Fruit fly (Drosophila melanogaster) whole organism, embryonic: ENCODE measurements around the gene vito.

Source experiments
- Adf1 ChIP-seq: fragments of 200-800 bp; sonication (Bioruptor generic); IDR thresholded peaks from 2 replicates; pipeline ENCODE4 v1.3.6; 2022; ENCODE audit warnings: missing biosample characterization, missing genetic modification characterization
- B-H2 ChIP-seq: fragments of 200-800 bp; sonication (Bioruptor generic); optimal IDR thresholded peaks from 2 replicates; lab custom pipeline; 2018; ENCODE audit warnings: missing biosample characterization, mild to moderate bottlenecking, missing genetic modification characterization
- CG10209 ChIP-seq: fragments of 200-800 bp; sonication (Bioruptor generic); optimal IDR thresholded peaks from 3 replicates; lab custom pipeline; 2017; ENCODE audit warnings: missing biosample characterization, mild to moderate bottlenecking, missing genetic modification characterization, missing genetic modification reagents
- CG10366 ChIP-seq: fragments of 200-800 bp; sonication (Bioruptor generic); IDR thresholded peaks from 2 replicates; pipeline ENCODE4 v1.3.6; 2022; ENCODE audit warnings: missing biosample characterization, missing genetic modification characterization
- CG10654 ChIP-seq: fragments of 200-800 bp; sonication (Bioruptor generic); optimal IDR thresholded peaks from 2 replicates; lab custom pipeline; 2016; ENCODE audit warnings: missing biosample characterization, missing genetic modification characterization
- CG14014 ChIP-seq: fragments of 200-800 bp; sonication (Bioruptor generic); IDR thresholded peaks from 2 replicates; pipeline ENCODE4 v1.3.6; 2022; ENCODE audit warnings: missing biosample characterization, missing genetic modification characterization
- CG15073 ChIP-seq: fragments of 200-800 bp; sonication (Bioruptor generic); optimal IDR thresholded peaks from 2 replicates; lab custom pipeline; 2016; ENCODE audit warnings: missing biosample characterization, missing genetic modification characterization
- CG16813 ChIP-seq: fragments of 200-800 bp; sonication (Bioruptor generic); IDR thresholded peaks from 3 replicates; pipeline ENCODE4 v1.3.6; 2022; ENCODE audit warnings: missing biosample characterization, missing genetic modification characterization; ENCODE audit not compliant: partially characterized antibody
- CG2120 ChIP-seq: fragments of 200-800 bp; sonication (Bioruptor generic); optimal IDR thresholded peaks from 3 replicates; lab custom pipeline; 2016; ENCODE audit warnings: missing biosample characterization, missing genetic modification characterization
- CG2712 ChIP-seq: fragments of 200-800 bp; optimal IDR thresholded peaks from 3 replicates; lab custom pipeline; 2019; ENCODE audit warnings: missing biosample characterization, mild to moderate bottlenecking, missing genetic modification characterization, moderate library complexity
- CG3281 ChIP-seq: fragments of 200-800 bp; sonication (Bioruptor generic); optimal IDR thresholded peaks from 3 replicates; lab custom pipeline; 2017; ENCODE audit warnings: missing biosample characterization, mild to moderate bottlenecking, missing genetic modification characterization
- CG3407 ChIP-seq: fragments of 200-800 bp; sonication (Bioruptor generic); optimal IDR thresholded peaks from 2 replicates; lab custom pipeline; 2018; ENCODE audit warnings: missing biosample characterization, mild to moderate bottlenecking, missing genetic modification characterization
- CG4282 ChIP-seq: fragments of 200-800 bp; sonication (Bioruptor generic); optimal IDR thresholded peaks from 2 replicates; lab custom pipeline; 2016; ENCODE audit warnings: missing biosample characterization, missing genetic modification characterization
- CG4854 ChIP-seq: fragments of 200-800 bp; sonication (Bioruptor generic); optimal IDR thresholded peaks from 2 replicates; lab custom pipeline; 2016; ENCODE audit warnings: missing biosample characterization, missing genetic modification characterization, inconsistent platforms
- CG5245 ChIP-seq: fragments of 200-800 bp; sonication (Bioruptor generic); optimal IDR thresholded peaks from 3 replicates; lab custom pipeline; 2016; ENCODE audit warnings: missing biosample characterization, missing genetic modification characterization
- CG7372 ChIP-seq: fragments of 200-800 bp; sonication (Bioruptor generic); IDR thresholded peaks from 2 replicates; pipeline ENCODE4 v1.3.6; 2022; ENCODE audit warnings: missing biosample characterization, missing genetic modification characterization
- CG8388 ChIP-seq: fragments of 200-800 bp; sonication (Bioruptor generic); optimal IDR thresholded peaks from 2 replicates; lab custom pipeline; 2019; ENCODE audit warnings: missing biosample characterization, mild to moderate bottlenecking, missing genetic modification characterization, moderate library complexity
- Camta ChIP-seq: fragments of 200-800 bp; sonication (Bioruptor generic); optimal IDR thresholded peaks from 2 replicates; lab custom pipeline; 2016; ENCODE audit warnings: missing biosample characterization, missing genetic modification characterization
- Dek ChIP-seq: fragments of 200-800 bp; sonication (Bioruptor generic); optimal IDR thresholded peaks from 3 replicates; lab custom pipeline; 2019; ENCODE audit warnings: missing biosample characterization, mild to moderate bottlenecking, missing genetic modification characterization, moderate library complexity
- Dip2 ChIP-seq: fragments of 200-800 bp; sonication (Bioruptor generic); IDR thresholded peaks from 2 replicates; pipeline ENCODE4 v1.3.6; 2022; ENCODE audit warnings: missing biosample characterization, missing genetic modification characterization
- Ets65A ChIP-seq: fragments of 200-800 bp; sonication (Bioruptor generic); peaks from one replicate; lab custom pipeline; 2016; ENCODE audit warnings: missing biosample characterization, missing genetic modification characterization
- HLH54F ChIP-seq: fragments of 200-800 bp; sonication (Bioruptor generic); optimal IDR thresholded peaks from 3 replicates; lab custom pipeline; 2016; ENCODE audit warnings: missing biosample characterization, missing genetic modification characterization
- Hand ChIP-seq: fragments of 200-800 bp; sonication (Bioruptor generic); optimal IDR thresholded peaks from 2 replicates; lab custom pipeline; 2017; ENCODE audit warnings: mild to moderate bottlenecking, missing biosample characterization, missing genetic modification reagents, missing genetic modification characterization
- MBD-R2 ChIP-seq: fragments of 200-800 bp; sonication (Bioruptor generic); IDR thresholded peaks from 2 replicates; pipeline ENCODE4 v1.3.6; 2022; ENCODE audit warnings: missing biosample characterization, missing genetic modification characterization
- MESR4 ChIP-seq: fragments of 200-800 bp; sonication (Bioruptor generic); optimal IDR thresholded peaks from 2 replicates; lab custom pipeline; 2018; ENCODE audit warnings: missing biosample characterization, mild to moderate bottlenecking, missing genetic modification characterization, moderate library complexity
- Nf-YA ChIP-seq: fragments of 200-800 bp; sonication (Bioruptor generic); IDR thresholded peaks from 2 replicates; pipeline ENCODE4 v1.3.6; 2022; ENCODE audit warnings: missing biosample characterization, missing genetic modification characterization
- Optix ChIP-seq: fragments of 200-800 bp; sonication (Bioruptor generic); IDR thresholded peaks from 3 replicates; pipeline ENCODE4 v1.3.6; 2022; ENCODE audit warnings: missing biosample characterization, missing genetic modification characterization
- amos ChIP-seq: fragments of 200-800 bp; sonication (Bioruptor generic); IDR thresholded peaks from 2 replicates; pipeline ENCODE4 v1.3.6; 2022; ENCODE audit warnings: missing biosample characterization, missing genetic modification characterization; ENCODE audit not compliant: partially characterized antibody
- bigmax ChIP-seq: fragments of 200-800 bp; sonication (Bioruptor generic); optimal IDR thresholded peaks from 2 replicates; lab custom pipeline; 2018; ENCODE audit warnings: missing biosample characterization, mild to moderate bottlenecking, missing genetic modification characterization
- cad ChIP-seq: fragments of >200 bp; optimal IDR thresholded peaks from 2 replicates; lab custom pipeline; 2017; ENCODE audit warnings: missing biosample characterization, missing genetic modification characterization
- cas ChIP-seq: fragments of 200-800 bp; sonication (Bioruptor generic); IDR thresholded peaks from 2 replicates; pipeline ENCODE4 v1.3.6; 2022; ENCODE audit warnings: missing biosample characterization, missing genetic modification characterization
- cg ChIP-seq: fragments of 200-800 bp; sonication (Bioruptor generic); optimal IDR thresholded peaks from 3 replicates; lab custom pipeline; 2019; ENCODE audit warnings: missing biosample characterization, mild to moderate bottlenecking, missing genetic modification characterization, moderate library complexity
- crc ChIP-seq: fragments of 200-800 bp; sonication (Bioruptor generic); optimal IDR thresholded peaks from 2 replicates; lab custom pipeline; 2016; ENCODE audit warnings: missing biosample characterization, missing genetic modification characterization
- disco-r ChIP-seq: fragments of 200-800 bp; sonication (Bioruptor generic); optimal IDR thresholded peaks from 2 replicates; lab custom pipeline; 2016; ENCODE audit warnings: missing biosample characterization, missing genetic modification characterization
- gce ChIP-seq: fragments of 200-800 bp; sonication (Bioruptor generic); IDR thresholded peaks from 3 replicates; pipeline ENCODE4 v1.3.6; 2022; ENCODE audit warnings: missing biosample characterization, missing genetic modification characterization
- gcm ChIP-seq: fragments of 200-800 bp; sonication (Bioruptor generic); optimal IDR thresholded peaks from 2 replicates; lab custom pipeline; 2019; ENCODE audit warnings: missing biosample characterization, mild to moderate bottlenecking, missing genetic modification characterization, moderate library complexity
- gsb ChIP-seq: fragments of 200-800 bp; sonication (Bioruptor generic); IDR thresholded peaks from 2 replicates; pipeline ENCODE4 v1.3.6; 2022; ENCODE audit warnings: missing biosample characterization, missing genetic modification characterization
- jumu ChIP-seq: fragments of 200-800 bp; sonication (Bioruptor generic); optimal IDR thresholded peaks from 3 replicates; lab custom pipeline; 2016; ENCODE audit warnings: missing biosample characterization, missing genetic modification characterization
- kah ChIP-seq: fragments of 200-800 bp; sonication (Bioruptor generic); optimal IDR thresholded peaks from 2 replicates; lab custom pipeline; 2018; ENCODE audit warnings: missing biosample characterization, mild to moderate bottlenecking, missing genetic modification characterization
- kni ChIP-seq: fragments of 200-800 bp; sonication (Bioruptor generic); optimal IDR thresholded peaks from 3 replicates; lab custom pipeline; 2017; ENCODE audit warnings: mild to moderate bottlenecking, missing biosample characterization, missing genetic modification reagents, missing genetic modification characterization
- pan ChIP-seq, 4 experiments: fragments of >200 bp in 3 of 4; fragments of 200-800 bp in 1 of 4; sonication (Bioruptor generic) in 1 of 4; optimal IDR thresholded peaks in 3 of 4; IDR thresholded peaks in 1 of 4; 2 replicates each; pipeline versions ENCODE4 v1.3.6 to Lab custom; 2017 to 2022; ENCODE audit warnings: missing biosample characterization in 2 of 4, missing genetic modification characterization in 2 of 4, mixed read lengths in 1 of 4
- schlank ChIP-seq: fragments of 200-800 bp; sonication (Bioruptor generic); optimal IDR thresholded peaks from 2 replicates; lab custom pipeline; 2018; ENCODE audit warnings: missing biosample characterization, mild to moderate bottlenecking, missing genetic modification characterization
- sisA ChIP-seq: fragments of 200-800 bp; sonication (Bioruptor generic); IDR thresholded peaks from 2 replicates; pipeline ENCODE4 v1.3.6; 2022; ENCODE audit warnings: missing biosample characterization, missing genetic modification characterization
- tna ChIP-seq: fragments of 200-800 bp; sonication (Bioruptor generic); IDR thresholded peaks from 2 replicates; pipeline ENCODE4 v1.3.6; 2022; ENCODE audit warnings: missing biosample characterization, missing genetic modification characterization; ENCODE audit not compliant: partially characterized antibody
- usp ChIP-seq: fragments of >200 bp; optimal IDR thresholded peaks from 2 replicates; lab custom pipeline; 2017; ENCODE audit warnings: missing biosample characterization, missing genetic modification characterization
- wdn ChIP-seq: fragments of 200-800 bp; sonication (Bioruptor generic); IDR thresholded peaks from 2 replicates; pipeline ENCODE4 v1.3.6; 2022; ENCODE audit warnings: missing biosample characterization, missing genetic modification characterization
- wor ChIP-seq: fragments of 200-800 bp; sonication (Bioruptor generic); IDR thresholded peaks from 2 replicates; pipeline ENCODE4 v1.3.6; 2022; ENCODE audit warnings: missing biosample characterization, missing genetic modification characterization

The vito gene

dm6 chr3L:5770817-5771425 lies 6.2 kb downstream of the vito start (continued):
- TF ChIP-seq gce (0 out of 3 replicates have a peak, but pooled peaks have one; percentile 16), pan (optimal IDR thresholded peaks at IDR 0.05; lab: Kevin White, UChicago) (no peak), pan (GFP tag; optimal IDR thresholded peaks at IDR 0.05 in 1 of 2, IDR thresholded peaks at IDR 0.05 in 1 of 2) (no peak), CG7372 (peak; percentile 69), CG4282 (peak; percentile 49), Adf1 (peak; percentile 77), CG4854 (GFP tag; lab: Kevin White, UChicago) (peak; percentile 90), CG15073 (GFP tag; lab: Kevin White, UChicago) (peak; percentile 35), tna (no peak), amos (GFP tag; lab: Robert Waterston, UW) (peak; percentile 44; the same call in 1 of the 2 replicates), CG14014 (peak; percentile 68), MBD-R2 (GFP tag; lab: Robert Waterston, UW) (peak; percentile 44; the same call in 1 of the 2 replicates), schlank (tag; lab: Kevin White, UChicago) (peak; percentile 81), Hand (GFP tag; lab: Kevin White, UChicago) (peak; percentile 83), CG10366 (GFP tag; lab: Robert Waterston, UW) (peak; percentile 57; the same call in 1 of the 2 replicates), CG16813 (GFP tag; lab: Robert Waterston, UW) (no peak), disco-r (peak; percentile 63), wor (GFP tag; lab: Robert Waterston, UW) (peak; percentile 50), Dip2 (no peak), cas (GFP tag; lab: Robert Waterston, UW) (peak; percentile 31; the same call in 1 of the 2 replicates), gcm (GFP tag; lab: Kevin White, UChicago) (peak; percentile 81), crc (peak; percentile 75), Ets65A (GFP tag; lab: Kevin White, UChicago) (peak; percentile 96), Camta (GFP tag; lab: Kevin White, UChicago) (peak; percentile 83), CG10209 (GFP tag; lab: Kevin White, UChicago) (peak; percentile 86), wdn (GFP tag; lab: Robert Waterston, UW) (peak; percentile 60), MESR4 (GFP tag; lab: Kevin White, UChicago) (peak; percentile 16), CG3281 (GFP tag; lab: Kevin White, UChicago) (peak; percentile 91), CG2712 (tag; lab: Kevin White, UChicago) (peak; percentile 87), kni (peak; percentile 77), cad (GFP tag; lab: Kevin White, UChicago) (no peak), CG3407 (peak; percentile 78), Optix (GFP tag; lab: Robert Waterston, UW) (no peak), B-H2 (GFP tag; lab: Kevin White, UChicago) (peak; percentile 87), CG5245 (GFP tag; lab: Kevin White, UChicago) (peak; percentile 46), CG2120 (peak; percentile 93), usp (GFP tag; lab: Kevin White, UChicago) (no peak), CG8388 (GFP tag; lab: Kevin White, UChicago) (peak; percentile 72), bigmax (GFP tag; lab: Kevin White, UChicago) (peak; percentile 15), CG10654 (GFP tag; lab: Kevin White, UChicago) (peak; percentile 76), sisA (peak; percentile 69; the same call in 1 of the 2 replicates), Nf-YA (GFP tag; lab: Robert Waterston, UW) (0 out of 2 replicates have a peak, but pooled peaks have one; percentile 10), cg (GFP tag; lab: Kevin White, UChicago) (no peak), Dek (tag; lab: Kevin White, UChicago) (peak; percentile 78), HLH54F (GFP tag; lab: Kevin White, UChicago) (peak; percentile 86), gsb (GFP tag; lab: Robert Waterston, UW) (no peak), jumu (peak; percentile 83), kah (GFP tag; lab: Kevin White, UChicago) (peak; percentile 51)
- TF ChIP-seq, all 482 proteins: peak for 372
